Worm (Caenorhabditis elegans): Measurements from ENCODE around the gene srz-63.

DNA sequence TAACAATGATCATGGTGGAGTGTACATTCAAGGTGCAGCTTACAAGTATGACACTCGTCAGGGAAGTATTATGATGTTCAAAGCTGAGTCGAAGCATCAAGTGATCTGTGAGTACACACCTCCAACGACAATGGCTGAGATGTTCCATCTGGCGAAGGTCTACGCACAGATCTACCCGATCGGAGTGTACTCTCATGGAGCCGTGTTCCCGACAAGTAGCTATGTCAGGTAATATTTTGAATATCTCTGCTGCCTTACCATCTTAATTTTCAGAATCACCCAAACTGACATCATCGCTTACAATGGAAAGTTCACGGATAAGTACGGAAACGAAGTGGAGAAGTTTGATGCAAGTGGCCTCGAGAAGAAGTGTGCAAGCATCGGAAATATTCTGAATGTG, 21.7 kb upstream of the srz-63 start:
- no peak for TF ChIP-seq ztf-29 (GFP tag; IDR thresholded peaks at IDR 0.05)
- TF ChIP-seq med-1 (GFP tag; optimal IDR thresholded peaks at IDR 0.05; ENCODE audit: insufficient read depth): no peak

All from whole organism, midembryonic.